Fruit fly (Drosophila melanogaster) whole organism, embryonic: ENCODE measurements around the gene Argl.

ENCODE experiments used
- Adf1 ChIP-seq: fragments of 200-800 bp; sonication (Bioruptor generic); IDR thresholded peaks from 2 replicates; pipeline ENCODE4 v1.3.6; 2022; ENCODE audit warnings: missing biosample characterization, missing genetic modification characterization
- Aef1 ChIP-seq: fragments of 200-800 bp; sonication (Bioruptor generic); IDR thresholded peaks from 3 replicates; pipeline ENCODE4 v1.3.6; 2022; ENCODE audit warnings: missing biosample characterization, missing genetic modification characterization
- BEAF-32 ChIP-seq: fragments of 200-800 bp; sonication (Bioruptor generic); optimal IDR thresholded peaks from 3 replicates; lab custom pipeline; 2017; ENCODE audit warnings: missing biosample characterization, missing genetic modification characterization, mild to moderate bottlenecking, moderate library complexity, missing genetic modification reagents
- Blimp-1 ChIP-seq: fragments of 200-800 bp; sonication (Bioruptor generic); optimal IDR thresholded peaks from 3 replicates; lab custom pipeline; 2018; ENCODE audit warnings: missing biosample characterization, missing genetic modification characterization, mild to moderate bottlenecking, moderate library complexity, missing genetic modification reagents
- CG10267 ChIP-seq: fragments of 200-800 bp; sonication (Bioruptor generic); optimal IDR thresholded peaks from 2 replicates; lab custom pipeline; 2018; ENCODE audit warnings: missing biosample characterization, mild to moderate bottlenecking, missing genetic modification characterization, moderate library complexity
- CG10462 ChIP-seq: fragments of 200-800 bp; sonication (Bioruptor generic); optimal IDR thresholded peaks from 2 replicates; lab custom pipeline; 2016; ENCODE audit warnings: missing biosample characterization, missing genetic modification characterization
- CG10565 ChIP-seq: fragments of 200-800 bp; sonication (Bioruptor generic); optimal IDR thresholded peaks from 3 replicates; lab custom pipeline; 2016; ENCODE audit warnings: missing biosample characterization, mild to moderate bottlenecking, missing genetic modification characterization
- CG10979 ChIP-seq: fragments of 200-800 bp; sonication (Bioruptor generic); optimal IDR thresholded peaks from 2 replicates; lab custom pipeline; 2018; ENCODE audit warnings: missing biosample characterization, mild to moderate bottlenecking, missing genetic modification characterization, moderate library complexity
- CG11398 ChIP-seq: fragments of 200-800 bp; sonication (Bioruptor generic); optimal IDR thresholded peaks from 2 replicates; lab custom pipeline; 2016; ENCODE audit warnings: missing biosample characterization, missing genetic modification characterization
- CG11696 ChIP-seq: fragments of 200-800 bp; sonication (Bioruptor generic); IDR thresholded peaks from 2 replicates; pipeline ENCODE4 v1.3.6; 2022; ENCODE audit warnings: missing biosample characterization, missing genetic modification characterization
- CG12104 ChIP-seq: fragments of 200-800 bp; sonication (Bioruptor generic); optimal IDR thresholded peaks from 3 replicates; lab custom pipeline; 2016; ENCODE audit warnings: missing biosample characterization, missing genetic modification characterization
- CG12236 ChIP-seq: fragments of 200-800 bp; sonication (Bioruptor generic); optimal IDR thresholded peaks from 2 replicates; lab custom pipeline; 2016; ENCODE audit warnings: missing biosample characterization, missing genetic modification characterization
- CG12744 ChIP-seq: fragments of 200-800 bp; sonication (Bioruptor generic); optimal IDR thresholded peaks from 2 replicates; lab custom pipeline; 2016; ENCODE audit warnings: missing biosample characterization, missing genetic modification characterization
- CG1832 ChIP-seq: fragments of 200-800 bp; sonication (Bioruptor generic); optimal IDR thresholded peaks from 2 replicates; lab custom pipeline; 2017; ENCODE audit warnings: missing biosample characterization, mild to moderate bottlenecking, missing genetic modification characterization, inconsistent platforms
- CG31224 ChIP-seq: fragments of 200-800 bp; sonication (Bioruptor generic); IDR thresholded peaks from 2 replicates; pipeline ENCODE4 v1.3.6; 2022; ENCODE audit warnings: missing biosample characterization, missing genetic modification characterization
- CG32767 ChIP-seq: fragments of 200-800 bp; sonication (Bioruptor generic); IDR thresholded peaks from 2 replicates; pipeline ENCODE4 v1.3.6; 2022; ENCODE audit warnings: missing biosample characterization, missing genetic modification characterization
- CG6175 ChIP-seq: fragments of 200-800 bp; sonication (Bioruptor generic); IDR thresholded peaks from 3 replicates; pipeline ENCODE4 v1.3.6; 2022; ENCODE audit warnings: missing biosample characterization, missing genetic modification characterization
- CG7271 ChIP-seq: fragments of 200-800 bp; sonication (Bioruptor generic); optimal IDR thresholded peaks from 2 replicates; lab custom pipeline; 2018; ENCODE audit warnings: missing biosample characterization, mild to moderate bottlenecking, missing genetic modification characterization, moderate library complexity
- CG7556 ChIP-seq: fragments of 200-800 bp; sonication (Bioruptor generic); optimal IDR thresholded peaks from 2 replicates; lab custom pipeline; 2017; ENCODE audit warnings: missing biosample characterization, mild to moderate bottlenecking, missing genetic modification characterization
- CG9215 ChIP-seq: fragments of 200-800 bp; sonication (Bioruptor generic); IDR thresholded peaks from 2 replicates; pipeline ENCODE4 v1.3.6; 2022; ENCODE audit warnings: missing biosample characterization, missing genetic modification characterization
- CHES-1-like ChIP-seq: fragments of 200-800 bp; sonication (Bioruptor generic); optimal IDR thresholded peaks from 2 replicates; lab custom pipeline; 2016; ENCODE audit warnings: missing biosample characterization, missing genetic modification characterization
- Camta ChIP-seq: fragments of 200-800 bp; sonication (Bioruptor generic); optimal IDR thresholded peaks from 2 replicates; lab custom pipeline; 2016; ENCODE audit warnings: missing biosample characterization, missing genetic modification characterization
- D19A ChIP-seq: fragments of 200-800 bp; optimal IDR thresholded peaks from 3 replicates; lab custom pipeline; 2019; ENCODE audit warnings: missing biosample characterization, mild to moderate bottlenecking, missing genetic modification characterization, moderate library complexity
- GATAe ChIP-seq: fragments of 200-800 bp; sonication (Bioruptor generic); conservative IDR thresholded peaks from 2 replicates; pipeline ENCODE4 v1.3.6; 2022; ENCODE audit warnings: missing biosample characterization, missing genetic modification characterization
- Mes4 ChIP-seq: fragments of 200-800 bp; sonication (Bioruptor generic); optimal IDR thresholded peaks from 2 replicates; lab custom pipeline; 2016; ENCODE audit warnings: missing biosample characterization, missing genetic modification characterization
- NfI ChIP-seq: fragments of 200-800 bp; sonication (Bioruptor generic); optimal IDR thresholded peaks from 3 replicates; lab custom pipeline; 2018; ENCODE audit warnings: missing biosample characterization, mild to moderate bottlenecking, missing genetic modification characterization, moderate library complexity
- Opbp ChIP-seq: fragments of 200-800 bp; sonication (Bioruptor generic); IDR thresholded peaks from 3 replicates; pipeline ENCODE4 v1.3.6; 2022; ENCODE audit warnings: missing biosample characterization, missing genetic modification characterization; ENCODE audit not compliant: partially characterized antibody
- Sin3A ChIP-seq: fragments of >200 bp; optimal IDR thresholded peaks from 2 replicates; lab custom pipeline; 2018
- Sry-δ ChIP-seq: fragments of 200-800 bp; sonication (Bioruptor generic); optimal IDR thresholded peaks from 2 replicates; lab custom pipeline; 2016; ENCODE audit warnings: missing biosample characterization, missing genetic modification characterization
- Usf ChIP-seq: fragments of 200-800 bp; sonication (Bioruptor generic); optimal IDR thresholded peaks from 2 replicates; lab custom pipeline; 2017; ENCODE audit warnings: missing genotype, missing biosample characterization, missing genetic modification characterization
- cas ChIP-seq: fragments of 200-800 bp; sonication (Bioruptor generic); IDR thresholded peaks from 2 replicates; pipeline ENCODE4 v1.3.6; 2022; ENCODE audit warnings: missing biosample characterization, missing genetic modification characterization
- corto ChIP-seq: fragments of 200-800 bp; sonication (Bioruptor generic); optimal IDR thresholded peaks from 2 replicates; lab custom pipeline; 2016; ENCODE audit warnings: missing biosample characterization, mild to moderate bottlenecking, missing genetic modification characterization, moderate library complexity
- danr ChIP-seq: fragments of 200-800 bp; sonication (Bioruptor generic); IDR thresholded peaks from 2 replicates; pipeline ENCODE4 v1.3.6; 2022; ENCODE audit warnings: missing biosample characterization, missing genetic modification characterization
- dimm ChIP-seq: fragments of 200-800 bp; sonication (Bioruptor generic); IDR thresholded peaks from 2 replicates; pipeline ENCODE4 v1.3.6; 2022; ENCODE audit warnings: missing biosample characterization, missing genetic modification characterization
- dmrt11E ChIP-seq: fragments of 200-800 bp; sonication (Bioruptor generic); optimal IDR thresholded peaks from 3 replicates; lab custom pipeline; 2018; ENCODE audit warnings: missing biosample characterization, mild to moderate bottlenecking, missing genetic modification characterization, moderate library complexity
- eyg ChIP-seq: fragments of 200-800 bp; sonication (Bioruptor generic); optimal IDR thresholded peaks from 3 replicates; lab custom pipeline; 2016; ENCODE audit warnings: missing biosample characterization, missing genetic modification characterization
- gem ChIP-seq: fragments of 200-800 bp; sonication (Bioruptor generic); optimal IDR thresholded peaks from 2 replicates; lab custom pipeline; 2019; ENCODE audit warnings: missing biosample characterization, mild to moderate bottlenecking, missing genetic modification characterization, moderate library complexity
- gfzf ChIP-seq: fragments of 200-800 bp; sonication (Bioruptor generic); optimal IDR thresholded peaks from 2 replicates; lab custom pipeline; 2016; ENCODE audit warnings: missing biosample characterization, mild to moderate bottlenecking, missing genetic modification characterization, moderate library complexity
- lab ChIP-seq: fragments of 200-800 bp; sonication (Bioruptor generic); optimal IDR thresholded peaks from 3 replicates; lab custom pipeline; 2017; ENCODE audit warnings: missing biosample characterization, missing genetic modification characterization, mild to moderate bottlenecking, moderate library complexity, missing genetic modification reagents
- mld ChIP-seq: fragments of 200-800 bp; sonication (Bioruptor generic); IDR thresholded peaks from 3 replicates; pipeline ENCODE4 v1.3.6; 2022; ENCODE audit warnings: missing biosample characterization, missing genetic modification characterization; ENCODE audit not compliant: partially characterized antibody
- sd ChIP-seq: fragments of 200-800 bp; sonication (Bioruptor generic); optimal IDR thresholded peaks from 3 replicates; lab custom pipeline; 2018; ENCODE audit warnings: missing biosample characterization, mild to moderate bottlenecking, missing genetic modification characterization, moderate library complexity
- sim ChIP-seq: fragments of 200-800 bp; sonication (Bioruptor generic); IDR thresholded peaks from 2 replicates; pipeline ENCODE4 v1.3.6; 2022; ENCODE audit warnings: missing biosample characterization, missing genetic modification characterization
- sima ChIP-seq: fragments of 200-800 bp; sonication (Bioruptor generic); optimal IDR thresholded peaks from 2 replicates; lab custom pipeline; 2016; ENCODE audit warnings: missing biosample characterization, missing genetic modification characterization
- tio ChIP-seq: fragments of 200-800 bp; sonication (Bioruptor generic); optimal IDR thresholded peaks from 2 replicates; lab custom pipeline; 2017; ENCODE audit warnings: missing biosample characterization, missing genetic modification characterization, inconsistent platforms
- trh ChIP-seq: fragments of 200-800 bp; sonication (Bioruptor generic); optimal IDR thresholded peaks from 2 replicates; lab custom pipeline; 2016; ENCODE audit warnings: missing biosample characterization, missing genetic modification characterization
- ttk ChIP-seq: fragments of 200-800 bp; sonication (Bioruptor generic); IDR thresholded peaks from 2 replicates; pipeline ENCODE4 v2.1.2; 2022; ENCODE audit warnings: missing biosample characterization, missing genetic modification characterization
- twi ChIP-seq: fragments of 200-800 bp; optimal IDR thresholded peaks from 2 replicates; lab custom pipeline; 2019; ENCODE audit warnings: missing biosample characterization, mild to moderate bottlenecking, missing genetic modification characterization, moderate library complexity
- unpg ChIP-seq: fragments of 200-800 bp; sonication (Bioruptor generic); optimal IDR thresholded peaks from 3 replicates; lab custom pipeline; 2018; ENCODE audit warnings: missing biosample characterization, mild to moderate bottlenecking, missing genetic modification characterization, moderate library complexity
- usp ChIP-seq: fragments of >200 bp; optimal IDR thresholded peaks from 2 replicates; lab custom pipeline; 2017; ENCODE audit warnings: missing biosample characterization, missing genetic modification characterization
- zf30C ChIP-seq: fragments of 200-800 bp; sonication (Bioruptor generic); optimal IDR thresholded peaks from 3 replicates; lab custom pipeline; 2018; ENCODE audit warnings: missing biosample characterization, mild to moderate bottlenecking, missing genetic modification characterization

Gene Argl

DNA sequence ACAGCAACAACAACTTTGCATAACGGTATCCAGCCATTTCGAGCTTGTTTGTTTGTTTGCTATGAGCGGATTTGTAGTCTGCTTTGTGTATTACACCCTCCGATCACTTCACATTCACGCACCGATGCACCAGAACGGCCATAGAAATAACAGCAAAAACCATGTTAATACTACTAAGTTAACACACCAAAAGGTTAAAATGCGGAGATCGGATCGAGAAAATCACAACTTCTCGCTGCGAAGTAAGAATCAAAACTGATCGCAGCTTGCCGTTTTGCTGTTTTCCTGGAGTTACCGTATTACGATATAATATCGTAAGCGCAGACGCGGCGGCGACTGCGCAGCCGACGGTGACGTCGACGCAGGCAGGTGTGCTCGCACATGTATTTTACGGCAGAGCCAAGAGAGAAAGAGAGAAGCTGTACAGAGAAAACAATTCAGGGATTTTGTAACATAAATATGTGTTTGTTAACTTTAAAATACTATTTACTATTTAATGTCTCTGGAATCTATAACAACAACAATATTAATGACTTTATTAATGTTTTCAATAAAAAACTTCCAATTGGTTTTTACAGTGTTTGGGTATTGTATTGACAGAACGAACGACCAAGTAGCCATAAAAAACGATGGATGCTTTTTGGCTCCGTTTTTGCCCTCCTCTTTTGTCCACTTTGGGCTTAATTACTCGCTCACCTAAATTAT, 42.9 kb upstream of the Argl start, which contains the start of gene CG13101 (continued):
- TF ChIP-seq gfzf (GFP tag; lab: Kevin White, UChicago) (no peak), D19A (tag; lab: Kevin White, UChicago) (peak; percentile 80), trh (GFP tag; lab: Kevin White, UChicago) (peak; percentile 60), CG11696 (peak; percentile 89), dmrt11E (tag; lab: Kevin White, UChicago) (peak; percentile 91), Opbp (GFP tag; lab: Robert Waterston, UW) (no peak), gem (tag; lab: Kevin White, UChicago) (peak; percentile 97), mld (GFP tag; lab: Robert Waterston, UW) (no peak), zf30C (peak; percentile 75), ttk (GFP tag; lab: Robert Waterston, UW) (peak; percentile 93), dimm (GFP tag; lab: Robert Waterston, UW) (peak; percentile 72), sd (tag; lab: Kevin White, UChicago) (peak; percentile 84), CG31224 (GFP tag; lab: Robert Waterston, UW) (peak; percentile 90), CG6175 (GFP tag; lab: Robert Waterston, UW) (peak; percentile 87; the same call in 2 of the 3 replicates), CG10462 (GFP tag; lab: Kevin White, UChicago) (peak; percentile 85), CHES-1-like (GFP tag; lab: Kevin White, UChicago) (peak; percentile 42), lab (GFP tag; lab: Kevin White, UChicago) (peak; percentile 96), CG7271 (tag; lab: Kevin White, UChicago) (peak; percentile 56), CG1832 (no peak), corto (GFP tag; lab: Kevin White, UChicago) (peak; percentile 95), eyg (peak; percentile 72), sima (GFP tag; lab: Kevin White, UChicago) (no peak), Usf (GFP tag; lab: Kevin White, UChicago) (peak; percentile 61), Sin3A (no peak), usp (GFP tag; lab: Kevin White, UChicago) (no peak), Adf1 (peak; percentile 94), CG12104 (GFP tag; lab: Kevin White, UChicago) (peak; percentile 84), Blimp-1 (GFP tag; lab: Kevin White, UChicago) (peak; percentile 93), twi (tag; lab: Kevin White, UChicago) (peak; percentile 84), sim (GFP tag; lab: Robert Waterston, UW) (peak; percentile 88), CG12236 (GFP tag; lab: Kevin White, UChicago) (peak; percentile 56), tio (peak; percentile 91), CG12744 (GFP tag; lab: Kevin White, UChicago) (peak; percentile 79), Aef1 (GFP tag; lab: Robert Waterston, UW) (peak; percentile 82), Camta (GFP tag; lab: Kevin White, UChicago) (peak; percentile 86), cas (GFP tag; lab: Robert Waterston, UW) (peak; percentile 80), BEAF-32 (GFP tag; lab: Kevin White, UChicago) (no peak), CG11398 (GFP tag; lab: Kevin White, UChicago) (peak; percentile 54), CG7556 (GFP tag; lab: Kevin White, UChicago) (peak; percentile 95), GATAe (GFP tag; lab: Robert Waterston, UW) (peak; percentile 49; the same call in 1 of the 2 replicates), unpg (peak; percentile 97), CG10565 (GFP tag; lab: Kevin White, UChicago) (peak; percentile 61), CG10267 (peak; percentile 89), Mes4 (peak; percentile 71), CG10979 (tag; lab: Kevin White, UChicago) (peak; percentile 94), NfI (GFP tag; lab: Kevin White, UChicago) (peak; percentile 80), Sry-δ (GFP tag; lab: Kevin White, UChicago) (peak; percentile 42), danr (peak; percentile 85), CG9215 (peak; percentile 87), CG32767 (GFP tag; lab: Robert Waterston, UW) (peak; percentile 89)
